Worm (Caenorhabditis elegans) whole organism, young adult: ENCODE results near the gene ZK185.2.

Source experiments
- B0336.3 ChIP-seq: fragments of 200-800 bp; sonication (Bioruptor generic); IDR thresholded peaks from 2 replicates; pipeline ENCODE4 v1.3.6; 2022; ENCODE audit warnings: missing genetic modification characterization, missing compliant biosample characterization
- C06A6.2 ChIP-seq: fragments of 200-800 bp; sonication (Bioruptor generic); conservative IDR thresholded peaks from 2 replicates; pipeline ENCODE4 v1.3.6; 2022; ENCODE audit warnings: missing genetic modification characterization, missing compliant biosample characterization
- F22D6.2 ChIP-seq: sonication (generic microtip); optimal IDR thresholded peaks from 2 replicates; lab custom pipeline; 2016; ENCODE audit warnings: mild to moderate bottlenecking, missing genetic modification characterization, missing compliant biosample characterization
- F37B4.10 ChIP-seq: fragments of 200-800 bp; sonication (Bioruptor generic); IDR thresholded peaks from 2 replicates; pipeline ENCODE4 v1.3.6; 2022; ENCODE audit warnings: missing genetic modification characterization, missing compliant biosample characterization
- F39B2.1 ChIP-seq: fragments of 200-800 bp; sonication (Bioruptor generic); IDR thresholded peaks from 2 replicates; pipeline ENCODE4 v1.3.6; 2022; ENCODE audit warnings: missing genetic modification reagents, missing genetic modification characterization, missing compliant biosample characterization
- F57A8.1 ChIP-seq: fragments of 200-800 bp; sonication (Bioruptor generic); optimal IDR thresholded peaks from 2 replicates; lab custom pipeline; 2018; ENCODE audit warnings: mild to moderate bottlenecking, missing genetic modification characterization, moderate library complexity, missing compliant biosample characterization
- F57C9.4 ChIP-seq: sonication (generic microtip); optimal IDR thresholded peaks from 2 replicates; lab custom pipeline; 2017; ENCODE audit warnings: mild to moderate bottlenecking, missing genetic modification characterization, missing compliant biosample characterization
- K11D2.4 ChIP-seq: fragments of 200-800 bp; sonication (Bioruptor generic); IDR thresholded peaks from 2 replicates; pipeline ENCODE4 v1.3.6; 2022; ENCODE audit warnings: missing genetic modification reagents, missing genetic modification characterization, missing compliant biosample characterization
- T07F8.4 ChIP-seq: sonication (generic microtip); optimal IDR thresholded peaks from 2 replicates; lab custom pipeline; 2016; ENCODE audit warnings: mild to moderate bottlenecking, missing genetic modification characterization, moderate library complexity, missing compliant biosample characterization
- Y53G8AR.9 ChIP-seq: fragments of 200-800 bp; sonication (Bioruptor generic); conservative IDR thresholded peaks from 2 replicates; pipeline ENCODE4 v1.3.6; 2022; ENCODE audit warnings: missing genetic modification reagents, missing genetic modification characterization, missing compliant biosample characterization
- Y67H2A.10 ChIP-seq: fragments of 200-800 bp; sonication (Bioruptor generic); conservative IDR thresholded peaks from 2 replicates; pipeline ENCODE4 v1.3.6; 2022; ENCODE audit warnings: missing genetic modification reagents, missing genetic modification characterization, missing compliant biosample characterization
- akir-1 ChIP-seq: fragments of 200-800 bp; sonication (Bioruptor generic); optimal IDR thresholded peaks from 2 replicates; lab custom pipeline; 2018; ENCODE audit warnings: mild to moderate bottlenecking, missing genetic modification characterization, moderate library complexity, missing compliant biosample characterization
- ama-1 ChIP-seq, 3 experiments: fragments of 150-350 bp in 1 of 3; sonication (generic microtip) in 2 of 3; optimal IDR thresholded peaks; 2 replicates each; lab custom pipeline; 2014 to 2018; ENCODE audit warnings: missing biosample characterization in 2 of 3, missing genetic modification characterization in 2 of 3, missing genetic modification reagents in 2 of 3
- cebp-1 ChIP-seq, 2 experiments: fragments of 200-800 bp in 1 of 2; sonication (Bioruptor generic) in 1 of 2; sonication (generic microtip) in 1 of 2; IDR thresholded peaks in 1 of 2; optimal IDR thresholded peaks in 1 of 2; 2 replicates each; pipeline versions ENCODE4 v1.3.6 to Lab custom; 2017 to 2022; ENCODE audit warnings: missing compliant biosample characterization in 2 of 2, missing genetic modification characterization in 2 of 2, mild to moderate bottlenecking in 1 of 2, missing genetic modification reagents in 1 of 2, moderate library complexity in 1 of 2
- ceh-40 ChIP-seq: fragments of 200-800 bp; sonication (Bioruptor generic); IDR thresholded peaks from 2 replicates; pipeline ENCODE4 v1.3.6; 2022; ENCODE audit warnings: missing genetic modification characterization, missing compliant biosample characterization
- ceh-79 ChIP-seq: sonication (generic microtip); optimal IDR thresholded peaks from 2 replicates; lab custom pipeline; 2017; ENCODE audit warnings: mild to moderate bottlenecking, missing genetic modification characterization, missing compliant biosample characterization
- dox-1 ChIP-seq: fragments of 200-800 bp; sonication (Bioruptor generic); IDR thresholded peaks from 2 replicates; pipeline ENCODE4 v1.3.6; 2022; ENCODE audit warnings: missing genetic modification reagents, missing genetic modification characterization, missing compliant biosample characterization
- egrh-3 ChIP-seq: fragments of 200-800 bp; sonication (Bioruptor generic); IDR thresholded peaks from 2 replicates; pipeline ENCODE4 v1.3.6; 2022; ENCODE audit warnings: missing genetic modification reagents, missing genetic modification characterization, missing compliant biosample characterization
- ets-4 ChIP-seq: fragments of 200-800 bp; sonication (Bioruptor generic); optimal IDR thresholded peaks from 2 replicates; lab custom pipeline; 2018; ENCODE audit warnings: mild to moderate bottlenecking, missing genetic modification characterization, missing compliant biosample characterization
- gei-17 ChIP-seq: fragments of 200-800 bp; sonication (Bioruptor generic); optimal IDR thresholded peaks from 2 replicates; lab custom pipeline; 2018; ENCODE audit warnings: mild to moderate bottlenecking, missing genetic modification characterization, missing compliant biosample characterization
- him-1 ChIP-seq: sonication (generic microtip); optimal IDR thresholded peaks from 2 replicates; lab custom pipeline; 2016; ENCODE audit warnings: missing genotype, missing genetic modification reagents, missing genetic modification characterization, missing compliant biosample characterization
- hlh-12 ChIP-seq: sonication (generic microtip); optimal IDR thresholded peaks from 2 replicates; lab custom pipeline; 2016; ENCODE audit warnings: missing genetic modification characterization, missing compliant biosample characterization
- hmg-1.2 ChIP-seq: fragments of 200-800 bp; sonication (Bioruptor generic); IDR thresholded peaks from 2 replicates; pipeline ENCODE4 v1.3.6; 2022; ENCODE audit warnings: missing genetic modification reagents, missing genetic modification characterization, missing compliant biosample characterization
- hsf-1 ChIP-seq: fragments of 200-800 bp; sonication (Bioruptor generic); IDR thresholded peaks from 2 replicates; pipeline ENCODE4 v1.3.6; 2022; ENCODE audit warnings: missing genetic modification reagents, missing genetic modification characterization, missing compliant biosample characterization
- madf-3 ChIP-seq: fragments of 200-800 bp; sonication (Bioruptor generic); IDR thresholded peaks from 2 replicates; pipeline ENCODE4 v1.3.6; 2022; ENCODE audit warnings: missing genetic modification reagents, missing genetic modification characterization, missing compliant biosample characterization
- madf-6 ChIP-seq: fragments of 200-800 bp; sonication (Bioruptor generic); IDR thresholded peaks from 2 replicates; pipeline ENCODE4 v1.3.6; 2022; ENCODE audit warnings: missing genetic modification reagents, missing genetic modification characterization, missing compliant biosample characterization
- madf-8 ChIP-seq: fragments of 200-800 bp; sonication (Bioruptor generic); conservative IDR thresholded peaks from 2 replicates; pipeline ENCODE4 v1.3.6; 2022; ENCODE audit warnings: missing genetic modification reagents, missing genetic modification characterization, missing compliant biosample characterization
- mcd-1 ChIP-seq: fragments of 200-800 bp; sonication (Bioruptor generic); IDR thresholded peaks from 2 replicates; pipeline ENCODE4 v1.3.6; 2022; ENCODE audit warnings: missing genetic modification reagents, missing genetic modification characterization, missing compliant biosample characterization
- nfya-2 ChIP-seq: fragments of 200-800 bp; sonication (Bioruptor generic); IDR thresholded peaks from 2 replicates; pipeline ENCODE4 v1.3.6; 2022; ENCODE audit warnings: missing genetic modification reagents, missing genetic modification characterization, missing compliant biosample characterization
- nfyb-1 ChIP-seq: fragments of 200-800 bp; sonication (Bioruptor generic); IDR thresholded peaks from 2 replicates; pipeline ENCODE4 v1.3.6; 2022; ENCODE audit warnings: missing genetic modification reagents, missing genetic modification characterization, missing compliant biosample characterization
- nhr-80 ChIP-seq: sonication (generic microtip); optimal IDR thresholded peaks from 2 replicates; lab custom pipeline; 2016; ENCODE audit warnings: missing genetic modification characterization, missing compliant biosample characterization
- pbrm-1 ChIP-seq: fragments of 200-800 bp; sonication (Bioruptor generic); IDR thresholded peaks from 2 replicates; pipeline ENCODE4 v1.3.6; 2022; ENCODE audit warnings: missing genetic modification reagents, missing genetic modification characterization, missing compliant biosample characterization
- somi-1 ChIP-seq: fragments of 200-800 bp; sonication (Bioruptor generic); optimal IDR thresholded peaks from 2 replicates; lab custom pipeline; 2018; ENCODE audit warnings: mild to moderate bottlenecking, missing genetic modification characterization, missing compliant biosample characterization
- unc-130 ChIP-seq: sonication (generic microtip); optimal IDR thresholded peaks from 2 replicates; lab custom pipeline; 2016; ENCODE audit warnings: missing genetic modification reagents, missing genetic modification characterization, missing compliant biosample characterization
- zfh-2 ChIP-seq: fragments of 200-800 bp; sonication (Bioruptor generic); conservative IDR thresholded peaks from 2 replicates; pipeline ENCODE4 v1.3.6; 2022; ENCODE audit warnings: missing genetic modification reagents, missing genetic modification characterization, missing compliant biosample characterization
- zim-3 ChIP-seq: sonication (generic microtip); optimal IDR thresholded peaks from 2 replicates; lab custom pipeline; 2017; ENCODE audit warnings: mild to moderate bottlenecking, missing genetic modification characterization, moderate library complexity, missing compliant biosample characterization

The ZK185.2 gene

ce11 chrIV:4536247-4536646 is at the start of gene ZK185.2:
ZK185.2 (plus strand) TSS chrIV:4536547.
- TF ChIP-seq cebp-1 (GFP tag; IDR thresholded peaks at IDR 0.05; lab: Robert Waterston, UW) (no peak), cebp-1 (tag; optimal IDR thresholded peaks at IDR 0.05; lab: Kevin White, UChicago) (no peak), hmg-1.2 (no peak), ets-4 (GFP tag; lab: Kevin White, UChicago) (no peak), F57A8.1 (GFP tag; lab: Kevin White, UChicago) (no peak), unc-130 (GFP tag; lab: Kevin White, UChicago) (no peak), gei-17 (GFP tag; lab: Kevin White, UChicago) (no peak), F37B4.10 (GFP tag; lab: Robert Waterston, UW) (no peak)

ce11 chrIV:4486738-4487137 is 49.6 kb upstream of the ZK185.2 start, which contains the start of gene trx-3:
trx-3 (plus strand) TSS chrIV:4487028.
- TF ChIP-seq nhr-80 (tag; lab: Kevin White, UChicago) (peak; percentile 53), B0336.3 (GFP tag; lab: Robert Waterston, UW) (no peak)

ce11 chrIV:4490148-4490652 is 46.1 kb upstream of the ZK185.2 start, which contains the start of gene ZK180.7:
ZK180.7 (plus strand) TSS chrIV:4490542.
- no peak for TF ChIP-seq hlh-12 (tag; lab: Kevin White, UChicago)
- TF ChIP-seq zfh-2 (GFP tag; lab: Robert Waterston, UW) = peak; percentile 76
- peak; percentile 21; the same call in 1 of the 2 replicates for TF ChIP-seq egrh-3
- no peak for TF ChIP-seq ceh-79 (tag; lab: Kevin White, UChicago)

- TF ChIP-seq F57C9.4 (no peak), hmg-1.2 (no peak), zim-3 (tag; lab: Kevin White, UChicago) (no peak), zfh-2 (GFP tag; lab: Robert Waterston, UW) (no peak), C06A6.2 (GFP tag; lab: Robert Waterston, UW) (no peak), akir-1 (GFP tag; lab: Kevin White, UChicago) (no peak), K11D2.4 (GFP tag; lab: Robert Waterston, UW) (no peak), ceh-79 (tag; lab: Kevin White, UChicago) (no peak), Y67H2A.10 (GFP tag; lab: Robert Waterston, UW) (no peak)
Observed at ce11 chrIV:4505078-4505477, 31.3 kb upstream of the ZK185.2 start.

- peak; percentile 10; the same call in 1 of the 2 replicates for TF ChIP-seq dox-1 (GFP tag; lab: Robert Waterston, UW)
- no peak for TF ChIP-seq F39B2.1
- no peak for TF ChIP-seq gei-17 (GFP tag; lab: Kevin White, UChicago)
- no peak for TF ChIP-seq pbrm-1 (GFP tag; lab: Robert Waterston, UW)
- TF ChIP-seq nfya-2 (GFP tag; lab: Robert Waterston, UW) = no peak
- no peak for TF ChIP-seq Y53G8AR.9 (GFP tag; lab: Robert Waterston, UW)
- no peak for TF ChIP-seq madf-8 (GFP tag; lab: Robert Waterston, UW)
- peak; percentile 50; the same call in 1 of the 2 replicates for TF ChIP-seq zfh-2 (GFP tag; lab: Robert Waterston, UW)
- no peak for TF ChIP-seq T07F8.4
Observed at ce11 chrIV:4506637-4507036, 29.7 kb upstream of the ZK185.2 start, which contains the start of gene gbb-2. gbb-2 (minus strand) TSS chrIV:4506748.

ce11 chrIV:4511259-4511890 is 25.0 kb upstream of the ZK185.2 start, which contains the start of the genes rfth-1 and ZK180.8:
rfth-1 (minus strand) TSS chrIV:4511309.
ZK180.8 (minus strand) TSS chrIV:4511724.
- TF ChIP-seq mcd-1 (peak; percentile 21; the same call in 1 of the 2 replicates), hlh-12 (tag; lab: Kevin White, UChicago) (no peak), F22D6.2 (tag; lab: Kevin White, UChicago) (no peak), madf-6 (GFP tag; lab: Robert Waterston, UW) (peak; percentile 48), T07F8.4 (no peak), him-1 (tag; lab: Kevin White, UChicago) (peak; percentile 14), B0336.3 (GFP tag; lab: Robert Waterston, UW) (peak; percentile 50; the same call in 1 of the 2 replicates), nfyb-1 (GFP tag; lab: Robert Waterston, UW) (peak; percentile 47; the same call in 1 of the 2 replicates), F39B2.1 (0 out of 2 replicates have a peak, but pooled peaks have one; percentile 57), ceh-40 (GFP tag; lab: Robert Waterston, UW) (no peak), ama-1 (optimal IDR thresholded peaks at IDR 0.05; lab: Kevin White, UChicago) (no peak), ama-1 (GFP tag; optimal IDR thresholded peaks at IDR 0.05; lab: Kevin White, UChicago) (peak in 1 of 2 experiments; percentile 58), cebp-1 (GFP tag; IDR thresholded peaks at IDR 0.05; lab: Robert Waterston, UW) (no peak), cebp-1 (tag; optimal IDR thresholded peaks at IDR 0.05; lab: Kevin White, UChicago) (peak; percentile 23), hsf-1 (GFP tag; lab: Robert Waterston, UW) (0 out of 2 replicates have a peak, but pooled peaks have one; percentile 31), somi-1 (GFP tag; lab: Kevin White, UChicago) (peak; percentile 13), F57A8.1 (GFP tag; lab: Kevin White, UChicago) (no peak), madf-3 (no peak)
